Worm (Caenorhabditis elegans): ENCODE data around the gene ZK488.5.

ZK488.5 gene

ce11 chrV:617917-618316, 24.9 kb downstream of the ZK488.5 start (continued):
- TF ChIP-seq nhr-19 (GFP tag; conservative IDR thresholded peaks at IDR 0.05) (no peak), Y116A8C.19 (tag; optimal IDR thresholded peaks at IDR 0.05; ENCODE audit: borderline replicate concordance) (no peak), pqm-1 (tag; optimal IDR thresholded peaks at IDR 0.05) (no peak)

- TF ChIP-seq fkh-4 (tag; optimal IDR thresholded peaks at IDR 0.05; ENCODE audit: borderline replicate concordance) = no peak
- TF ChIP-seq egl-13 (tag; optimal IDR thresholded peaks at IDR 0.05) = peak; percentile 55
- peak; percentile 13 for TF ChIP-seq snpc-4 (tag; optimal IDR thresholded peaks at IDR 0.05)
- TF ChIP-seq nhr-237 (tag; optimal IDR thresholded peaks at IDR 0.05) = peak; percentile 68
- TF ChIP-seq irx-1 (tag; optimal IDR thresholded peaks at IDR 0.05) = peak; percentile 47
- no peak for TF ChIP-seq hlh-4 (tag; optimal IDR thresholded peaks at IDR 0.05)
- TF ChIP-seq nhr-47 (tag; optimal IDR thresholded peaks at IDR 0.05) = peak; percentile 86
- TF ChIP-seq egl-27 (tag; optimal IDR thresholded peaks at IDR 0.05) = peak in 1 of 2 experiments; percentile 45
- peak; percentile 73 for TF ChIP-seq ztf-4 (tag; optimal IDR thresholded peaks at IDR 0.05)
- TF ChIP-seq dpl-1 (GFP tag; optimal IDR thresholded peaks at IDR 0.05) = peak; percentile 22 to 44 (median 32)
- peak; percentile 73 for TF ChIP-seq nhr-11 (tag; optimal IDR thresholded peaks at IDR 0.05)
- TF ChIP-seq nhr-71 (tag; optimal IDR thresholded peaks at IDR 0.05) = peak; percentile 91
- TF ChIP-seq skn-1 (tag; optimal IDR thresholded peaks at IDR 0.05) = peak; percentile 67
- peak; percentile 95 for TF ChIP-seq nhr-85 (tag)
- TF ChIP-seq C04F5.9 (tag; optimal IDR thresholded peaks at IDR 0.05) = no peak
- no peak for TF ChIP-seq mab-9 (GFP tag; IDR thresholded peaks at IDR 0.05)
- TF ChIP-seq ceh-88 (GFP tag; IDR thresholded peaks at IDR 0.05) = no peak
- TF ChIP-seq nhr-90 (tag; optimal IDR thresholded peaks at IDR 0.05; ENCODE audit: poor library complexity) = no peak
- no peak for TF ChIP-seq Y116A8C.19 (tag; optimal IDR thresholded peaks at IDR 0.05; ENCODE audit: borderline replicate concordance)
- TF ChIP-seq tlp-1 (tag; optimal IDR thresholded peaks at IDR 0.05) = no peak
- peak; percentile 91 for TF ChIP-seq fkh-8 (tag; optimal IDR thresholded peaks at IDR 0.05)
- TF ChIP-seq nhr-28 (tag; optimal IDR thresholded peaks at IDR 0.05) = no peak
- peak; percentile 90 for TF ChIP-seq unc-86 (tag; optimal IDR thresholded peaks at IDR 0.05)
- no peak for TF ChIP-seq sup-37 (GFP tag; optimal IDR thresholded peaks at IDR 0.05)
- no peak for TF ChIP-seq nhr-84 (tag; optimal IDR thresholded peaks at IDR 0.05)
- no peak for TF ChIP-seq unc-130 (tag; optimal IDR thresholded peaks at IDR 0.05)
- TF ChIP-seq efl-3 (GFP tag; optimal IDR thresholded peaks at IDR 0.05) = no peak
- peak; percentile 25 for TF ChIP-seq mep-1 (tag; optimal IDR thresholded peaks at IDR 0.05)
- TF ChIP-seq tbx-2 (tag; optimal IDR thresholded peaks at IDR 0.05) = peak; percentile 86
- TF ChIP-seq unc-62 (GFP tag; optimal IDR thresholded peaks at IDR 0.05) = no peak
- peak; percentile 69 to 90 (median 76) for TF ChIP-seq ceh-82 (tag; optimal IDR thresholded peaks at IDR 0.05)
- TF ChIP-seq ztf-11 (tag; optimal IDR thresholded peaks at IDR 0.05) = no peak
- peak in 1 of 2 experiments; percentile 72 for TF ChIP-seq lsy-2 (tag; optimal IDR thresholded peaks at IDR 0.05)
- TF ChIP-seq vab-15 (tag; optimal IDR thresholded peaks at IDR 0.05) = no peak
- TF ChIP-seq fkh-10 (GFP tag; optimal IDR thresholded peaks at IDR 0.05) = peak; percentile 38
- peak; percentile 33 for TF ChIP-seq isw-1 (GFP tag; IDR thresholded peaks at IDR 0.05)
- peak; percentile 48; the same call in 1 of the 2 replicates for TF ChIP-seq grh-1 (GFP tag; IDR thresholded peaks at IDR 0.05)
- TF ChIP-seq C16A3.4 (tag; optimal IDR thresholded peaks at IDR 0.05) = no peak
- TF ChIP-seq unc-30 (tag; optimal IDR thresholded peaks at IDR 0.05) = no peak
- no peak for TF ChIP-seq ceh-63 (GFP tag; optimal IDR thresholded peaks at IDR 0.05)
- peak; percentile 67 for TF ChIP-seq rnt-1 (tag; optimal IDR thresholded peaks at IDR 0.05)
- peak; percentile 60 for TF ChIP-seq fos-1 (tag; optimal IDR thresholded peaks at IDR 0.05)
- TF ChIP-seq dsc-1 (tag; optimal IDR thresholded peaks at IDR 0.05) = peak; percentile 60
- TF ChIP-seq elt-3 (tag; optimal IDR thresholded peaks at IDR 0.05) = peak in 1 of 6 experiments; percentile 23
- TF ChIP-seq swsn-7 (tag; optimal IDR thresholded peaks at IDR 0.05) = peak; percentile 78
- TF ChIP-seq lin-35 (GFP tag; optimal IDR thresholded peaks at IDR 0.05) = peak; percentile 52 to 64
- TF ChIP-seq elt-2 (tag; optimal IDR thresholded peaks at IDR 0.05) = no peak
- no peak for TF ChIP-seq C34B4.2 (tag; optimal IDR thresholded peaks at IDR 0.05)
- TF ChIP-seq pag-3 (tag; optimal IDR thresholded peaks at IDR 0.05; ENCODE audit: borderline replicate concordance, insufficient read depth) = no peak
These were observed 26.0 kb downstream of the ZK488.5 start, which contains the start of gene F48G7.4 for ce11 chrV:619054-619453. Gene F48G7.4 (plus strand): TSS chrV:619453.
